Worm (Caenorhabditis elegans) whole organism, early embryonic: ENCODE data around the gene ten-1.

Source experiments
- B0310.2 ChIP-seq: sonication (generic microtip); optimal IDR thresholded peaks from 2 replicates; lab custom pipeline; 2016; ENCODE audit warnings: mild to moderate bottlenecking, missing genetic modification characterization, missing compliant biosample characterization
- F13C5.2 ChIP-seq: sonication (generic microtip); optimal IDR thresholded peaks from 2 replicates; lab custom pipeline; 2017; ENCODE audit warnings: mild to moderate bottlenecking, missing genetic modification characterization, inconsistent platforms, missing compliant biosample characterization
- aly-1 ChIP-seq: sonication (generic microtip); optimal IDR thresholded peaks from 2 replicates; lab custom pipeline; 2016; ENCODE audit warnings: missing genetic modification characterization, missing compliant biosample characterization
- ama-1 ChIP-seq: fragments of 150-350 bp; optimal IDR thresholded peaks from 2 replicates; lab custom pipeline; 2014
- ceh-13 ChIP-seq: fragments of 200-800 bp; sonication (Bioruptor generic); optimal IDR thresholded peaks from 2 replicates; lab custom pipeline; 2018; ENCODE audit warnings: mild to moderate bottlenecking, missing genetic modification characterization, missing compliant biosample characterization
- ceh-36 ChIP-seq: sonication (generic microtip); optimal IDR thresholded peaks from 2 replicates; lab custom pipeline; 2016; ENCODE audit warnings: missing genetic modification characterization, inconsistent platforms, missing compliant biosample characterization
- ets-7 ChIP-seq: sonication (generic microtip); optimal IDR thresholded peaks from 2 replicates; lab custom pipeline; 2016; ENCODE audit warnings: missing genotype, missing genetic modification characterization, missing compliant biosample characterization
- flt-1 ChIP-seq: fragments of 200-800 bp; sonication (Bioruptor generic); IDR thresholded peaks from 2 replicates; pipeline ENCODE4 v1.3.6; 2022; ENCODE audit warnings: missing genetic modification characterization, missing compliant biosample characterization
- hmbx-1 ChIP-seq: sonication (generic microtip); optimal IDR thresholded peaks from 2 replicates; lab custom pipeline; 2016; ENCODE audit warnings: mild to moderate bottlenecking, missing genetic modification characterization, missing compliant biosample characterization
- hmg-4 ChIP-seq: fragments of 200-800 bp; sonication (Bioruptor generic); optimal IDR thresholded peaks from 2 replicates; lab custom pipeline; 2018; ENCODE audit warnings: mild to moderate bottlenecking, missing genetic modification characterization, missing compliant biosample characterization
- hnd-1 ChIP-seq: sonication (generic microtip); optimal IDR thresholded peaks from 2 replicates; lab custom pipeline; 2016; ENCODE audit warnings: missing genetic modification characterization, missing compliant biosample characterization
- pes-1 ChIP-seq: fragments of 200-800 bp; sonication (Bioruptor generic); IDR thresholded peaks from 2 replicates; pipeline ENCODE4 v1.3.6; 2022; ENCODE audit warnings: missing genetic modification reagents, missing genetic modification characterization, missing compliant biosample characterization
- scrt-1 ChIP-seq: fragments of 200-800 bp; sonication (Bioruptor generic); IDR thresholded peaks from 2 replicates; pipeline ENCODE4 v1.3.6; 2022; ENCODE audit warnings: missing genetic modification characterization, missing compliant biosample characterization
- sea-1 ChIP-seq: fragments of 200-800 bp; sonication (Bioruptor generic); conservative IDR thresholded peaks from 2 replicates; pipeline ENCODE4 v1.3.6; 2022; ENCODE audit warnings: missing genetic modification characterization, missing compliant biosample characterization
- tbx-11 ChIP-seq: fragments of 200-800 bp; sonication (Bioruptor generic); IDR thresholded peaks from 2 replicates; pipeline ENCODE4 v1.3.6; 2022; ENCODE audit warnings: missing genetic modification characterization, missing compliant biosample characterization
- tbx-37 ChIP-seq: fragments of 200-800 bp; sonication (Bioruptor generic); conservative IDR thresholded peaks from 2 replicates; pipeline ENCODE4 v1.3.6; 2022; ENCODE audit warnings: missing genetic modification reagents, missing genetic modification characterization, missing compliant biosample characterization
- tra-4 ChIP-seq: sonication (generic microtip); optimal IDR thresholded peaks from 2 replicates; lab custom pipeline; 2017; ENCODE audit warnings: missing genetic modification characterization, missing compliant biosample characterization

ten-1 gene

DNA sequence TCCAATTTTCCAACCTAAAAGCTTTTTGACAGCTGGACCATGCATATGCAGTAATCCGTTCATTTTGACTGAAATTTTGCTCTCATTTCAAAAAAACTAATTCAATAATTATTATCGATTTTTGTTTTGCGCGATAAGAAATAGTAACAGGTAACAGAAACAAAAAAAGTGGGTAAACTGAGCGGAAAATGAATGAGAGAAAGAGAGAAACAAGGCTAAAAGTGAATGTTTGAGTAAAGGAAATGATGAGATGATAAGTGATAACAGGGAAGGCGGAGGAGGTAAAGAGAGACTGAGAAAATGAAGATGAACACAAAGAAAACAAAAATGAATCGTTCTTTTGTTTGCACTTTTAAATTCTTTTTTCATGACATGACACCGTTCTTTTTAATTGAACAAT is 43.2 kb downstream of the ten-1 start, which contains the start of gene sma-3:
sma-3 (minus strand) TSS at position 68 of the 400 bp plus-strand sequence.
- no peak for TF ChIP-seq B0310.2 (tag; lab: Kevin White, UChicago)
- TF ChIP-seq pes-1 (GFP tag; lab: Robert Waterston, UW) = no peak
- no peak for TF ChIP-seq scrt-1 (GFP tag; lab: Robert Waterston, UW)
- TF ChIP-seq ceh-13 (GFP tag; lab: Kevin White, UChicago) = no peak
- no peak for TF ChIP-seq ceh-36 (tag; lab: Kevin White, UChicago)
- TF ChIP-seq tbx-37 (GFP tag; lab: Robert Waterston, UW) = no peak
- TF ChIP-seq ama-1 (lab: Kevin White, UChicago) = no peak
- TF ChIP-seq hnd-1 (tag; lab: Kevin White, UChicago) = no peak
- TF ChIP-seq flt-1 (GFP tag; lab: Robert Waterston, UW) = no peak
- TF ChIP-seq tra-4 (tag; lab: Kevin White, UChicago) = no peak
- no peak for TF ChIP-seq F13C5.2 (tag; lab: Kevin White, UChicago)
- TF ChIP-seq ets-7 = no peak

DNA sequence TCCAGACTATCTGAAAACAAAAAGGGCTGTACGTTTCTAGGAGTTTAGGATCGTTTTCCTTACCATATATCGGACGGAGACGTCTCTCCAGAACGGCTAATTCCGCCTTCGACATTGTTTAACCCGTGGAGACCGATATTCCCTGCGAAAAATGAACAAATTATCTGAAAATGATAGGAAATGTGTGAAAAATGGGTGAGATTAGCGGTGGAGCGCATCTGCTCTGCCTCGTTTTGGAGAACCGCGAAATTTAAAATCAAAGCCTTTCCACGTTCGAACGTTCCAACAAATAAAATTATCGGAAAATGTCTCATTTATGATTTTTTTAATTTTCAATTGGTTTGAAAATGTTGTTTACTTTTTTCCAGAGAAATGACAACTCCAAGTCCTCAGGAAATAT is 48.5 kb downstream of the ten-1 start, which contains the start of the genes cra-1 and kbp-1:
cra-1 (minus strand) TSS at position 193 of the 400 bp plus-strand sequence.
kbp-1 (plus strand) TSS at position 366 of the 400 bp plus-strand sequence.
- TF ChIP-seq F13C5.2 (tag; lab: Kevin White, UChicago) (peak; percentile 20), pes-1 (GFP tag; lab: Robert Waterston, UW) (no peak), ceh-36 (tag; lab: Kevin White, UChicago) (no peak), ceh-13 (GFP tag; lab: Kevin White, UChicago) (no peak), flt-1 (GFP tag; lab: Robert Waterston, UW) (no peak), hmbx-1 (tag; lab: Kevin White, UChicago) (no peak), ets-7 (no peak)

DNA sequence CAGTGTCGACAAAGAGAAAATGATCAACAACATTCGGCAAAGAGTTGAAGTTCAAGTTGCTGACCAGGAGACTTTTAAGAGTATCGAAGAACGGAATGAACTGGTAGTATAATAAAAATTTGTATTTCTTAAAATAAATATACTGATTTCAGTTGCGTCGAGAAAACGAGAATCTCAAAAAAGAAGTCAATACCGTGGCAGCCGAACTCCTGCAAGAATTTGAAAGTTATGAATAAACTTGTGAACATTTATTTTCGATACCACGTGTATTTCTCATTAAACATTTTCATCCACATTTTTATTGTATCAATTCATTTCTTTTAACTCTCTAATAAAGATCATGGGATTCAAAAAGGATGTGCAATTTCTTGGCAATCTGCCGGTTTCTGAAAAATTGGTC is 49.3 kb downstream of the ten-1 start, which contains the start of gene K04C2.8:
K04C2.8 (plus strand) TSS at position 301 of the 400 bp plus-strand sequence.
- TF ChIP-seq pes-1 (GFP tag; lab: Robert Waterston, UW) (no peak), aly-1 (tag; lab: Kevin White, UChicago) (no peak), F13C5.2 (tag; lab: Kevin White, UChicago) (no peak)

DNA sequence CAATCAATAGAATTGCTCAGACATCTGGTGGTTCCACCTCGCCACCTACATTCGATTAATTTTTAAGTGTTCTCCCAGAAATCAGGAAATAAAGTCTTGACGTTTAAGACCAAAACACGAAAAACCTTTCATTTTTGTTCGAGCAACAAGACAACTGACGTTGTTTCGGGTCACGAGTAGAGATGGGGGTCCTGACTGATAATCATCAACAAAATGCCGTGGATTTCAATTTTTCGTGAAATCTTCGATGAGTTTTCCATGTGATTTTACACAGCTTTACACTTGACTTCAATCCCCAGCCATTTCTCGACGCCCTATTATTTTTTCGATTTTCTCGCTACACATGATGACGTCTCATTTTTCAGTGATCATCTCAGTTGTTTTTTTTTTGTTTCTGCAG is 50.3 kb downstream of the ten-1 start:
- no peak for TF ChIP-seq F13C5.2 (tag; lab: Kevin White, UChicago)
- no peak for TF ChIP-seq flt-1 (GFP tag; lab: Robert Waterston, UW)
- no peak for TF ChIP-seq aly-1 (tag; lab: Kevin White, UChicago)
- TF ChIP-seq ets-7 = no peak
- no peak for TF ChIP-seq hmbx-1 (tag; lab: Kevin White, UChicago)
- TF ChIP-seq pes-1 (GFP tag; lab: Robert Waterston, UW) = no peak
- no peak for TF ChIP-seq hmg-4 (GFP tag; lab: Kevin White, UChicago)
- TF ChIP-seq ama-1 (lab: Kevin White, UChicago) = no peak
- no peak for TF ChIP-seq sea-1 (GFP tag; lab: Robert Waterston, UW)
- TF ChIP-seq hnd-1 (tag; lab: Kevin White, UChicago) = no peak

DNA sequence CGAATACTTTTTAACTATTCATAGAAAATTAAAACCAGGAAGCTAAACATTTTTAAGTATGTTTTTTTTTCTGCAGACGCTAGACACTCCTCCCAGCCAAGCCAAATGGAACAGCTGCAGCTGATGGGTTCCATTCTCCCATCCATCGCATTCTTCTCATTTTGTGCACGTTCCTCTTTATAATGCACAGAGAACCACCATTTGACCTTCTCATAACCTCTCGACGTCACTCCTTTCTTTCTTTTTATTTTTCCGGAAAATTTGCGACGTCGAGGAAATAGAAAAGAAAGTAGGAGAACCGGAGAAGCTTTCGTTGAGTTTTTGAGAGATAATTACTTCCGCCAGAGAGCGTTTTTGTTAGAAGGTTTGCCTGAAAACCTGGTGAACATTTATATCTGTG is 50.9 kb downstream of the ten-1 start:
- no peak for TF ChIP-seq tbx-37 (GFP tag; lab: Robert Waterston, UW)
- no peak for TF ChIP-seq ets-7
- TF ChIP-seq F13C5.2 (tag; lab: Kevin White, UChicago) = no peak
- no peak for TF ChIP-seq scrt-1 (GFP tag; lab: Robert Waterston, UW)
- no peak for TF ChIP-seq aly-1 (tag; lab: Kevin White, UChicago)
- no peak for TF ChIP-seq tra-4 (tag; lab: Kevin White, UChicago)
- TF ChIP-seq sea-1 (GFP tag; lab: Robert Waterston, UW) = no peak
- no peak for TF ChIP-seq pes-1 (GFP tag; lab: Robert Waterston, UW)
- no peak for TF ChIP-seq flt-1 (GFP tag; lab: Robert Waterston, UW)
- no peak for TF ChIP-seq ama-1 (lab: Kevin White, UChicago)
- TF ChIP-seq hnd-1 (tag; lab: Kevin White, UChicago) = no peak
- no peak for TF ChIP-seq hmg-4 (GFP tag; lab: Kevin White, UChicago)
- no peak for TF ChIP-seq B0310.2 (tag; lab: Kevin White, UChicago)
- no peak for TF ChIP-seq hmbx-1 (tag; lab: Kevin White, UChicago)
- TF ChIP-seq ceh-13 (GFP tag; lab: Kevin White, UChicago) = no peak
- TF ChIP-seq tbx-11 (GFP tag; lab: Robert Waterston, UW) = no peak

DNA sequence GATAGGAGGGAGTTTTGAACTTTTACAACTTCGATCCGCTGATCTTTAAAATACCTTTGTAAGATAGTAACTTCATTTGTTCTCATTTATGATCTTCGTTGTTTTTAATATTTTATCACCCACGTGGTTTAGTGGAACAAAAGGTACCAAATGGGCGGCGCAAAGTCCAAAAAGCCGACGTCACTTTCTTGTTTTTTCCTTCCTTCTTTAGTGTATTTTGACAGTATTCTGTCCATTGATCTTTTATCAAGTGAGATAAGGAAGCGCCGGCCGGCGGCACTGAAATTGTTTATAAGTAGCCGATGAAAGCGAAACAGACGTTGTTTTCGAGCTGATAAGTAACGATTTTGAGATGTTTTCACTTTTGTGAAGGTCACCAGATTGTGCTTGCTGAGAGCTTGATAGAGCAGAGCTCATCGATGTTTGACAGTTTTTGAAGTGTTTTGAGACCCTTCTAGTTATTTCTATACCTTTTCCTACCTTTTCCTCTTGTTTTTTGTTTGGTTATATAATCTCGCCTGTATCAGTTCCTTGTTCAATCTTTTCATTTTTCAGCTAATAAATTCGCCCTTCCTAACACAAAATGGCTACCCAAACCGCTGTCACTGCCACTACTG is 51.9 kb downstream of the ten-1 start, which contains the start of gene K04C2.3:
K04C2.3 (plus strand) TSS at position 556 of the 617 bp plus-strand sequence.
- no peak for TF ChIP-seq pes-1 (GFP tag; lab: Robert Waterston, UW)
- TF ChIP-seq hmg-4 (GFP tag; lab: Kevin White, UChicago) = no peak
- TF ChIP-seq sea-1 (GFP tag; lab: Robert Waterston, UW) = no peak
- no peak for TF ChIP-seq tbx-37 (GFP tag; lab: Robert Waterston, UW)
- no peak for TF ChIP-seq ama-1 (lab: Kevin White, UChicago)
- no peak for TF ChIP-seq ceh-36 (tag; lab: Kevin White, UChicago)
- TF ChIP-seq hnd-1 (tag; lab: Kevin White, UChicago) = no peak
- no peak for TF ChIP-seq F13C5.2 (tag; lab: Kevin White, UChicago)

DNA sequence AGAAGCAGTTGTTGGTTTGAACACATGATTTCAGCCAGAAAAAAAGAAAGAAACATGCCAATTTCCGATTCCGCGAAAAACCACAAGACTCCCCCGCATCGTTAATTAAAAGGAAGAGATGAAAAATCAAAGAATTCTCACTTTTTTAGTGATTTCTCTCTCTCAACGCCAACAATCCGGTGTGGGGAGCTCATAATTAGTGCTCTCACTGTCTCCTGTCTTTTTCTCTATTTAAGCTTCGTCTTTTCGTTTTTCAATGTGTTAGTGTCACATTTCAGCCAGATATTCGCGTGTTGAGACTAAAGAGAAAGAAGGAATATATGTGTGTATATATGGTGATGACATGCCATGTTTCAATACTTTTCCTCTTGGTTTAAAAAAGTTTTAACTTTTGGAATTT is 53.0 kb downstream of the ten-1 start:
- TF ChIP-seq ceh-36 (tag; lab: Kevin White, UChicago) (no peak), hmbx-1 (tag; lab: Kevin White, UChicago) (no peak), hnd-1 (tag; lab: Kevin White, UChicago) (no peak), aly-1 (tag; lab: Kevin White, UChicago) (no peak), ama-1 (lab: Kevin White, UChicago) (no peak), flt-1 (GFP tag; lab: Robert Waterston, UW) (no peak), ceh-13 (GFP tag; lab: Kevin White, UChicago) (no peak), tbx-11 (GFP tag; lab: Robert Waterston, UW) (no peak), tbx-37 (GFP tag; lab: Robert Waterston, UW) (no peak), tra-4 (tag; lab: Kevin White, UChicago) (no peak), ets-7 (no peak), B0310.2 (tag; lab: Kevin White, UChicago) (no peak)
